Fruit fly (Drosophila melanogaster): ENCODE measurements around the gene mgl.
A peak's percentile ranks its signal among the peaks of the same experiment; 100 is the strongest.

Gene mgl

dm6 chrX:9486802-9487201 is 13.1 kb downstream of the mgl start (continued):
- TF ChIP-seq D19B (GFP tag; optimal IDR thresholded peaks at IDR 0.05) (peak; percentile 8), ato (GFP tag; IDR thresholded peaks at IDR 0.05; ENCODE audit: partially characterized antibody) (no peak), otp (GFP tag; IDR thresholded peaks at IDR 0.05) (peak; percentile 74; the same call in 2 of the 3 replicates), cato (GFP tag; optimal IDR thresholded peaks at IDR 0.05; ENCODE audit: borderline replicate concordance) (peak; percentile 21), CG9437 (GFP tag; optimal IDR thresholded peaks at IDR 0.05) (peak; percentile 50), stc (GFP tag; IDR thresholded peaks at IDR 0.05) (peak; percentile 71), Scr (GFP tag; IDR thresholded peaks at IDR 0.05; ENCODE audit: partially characterized antibody) (no peak), dimm (GFP tag; IDR thresholded peaks at IDR 0.05) (peak; percentile 55; the same call in 1 of the 2 replicates), CG14965 (GFP tag; optimal IDR thresholded peaks at IDR 0.05; ENCODE audit: borderline replicate concordance) (peak; percentile 39), CG33557 (GFP tag; optimal IDR thresholded peaks at IDR 0.05) (peak; percentile 79), hkb (optimal IDR thresholded peaks at IDR 0.05) (no peak), hkb (GFP tag; IDR thresholded peaks at IDR 0.05) (peak; percentile 83), jing (GFP tag; optimal IDR thresholded peaks at IDR 0.05) (peak; percentile 45), CG10209 (GFP tag; optimal IDR thresholded peaks at IDR 0.05) (peak; percentile 68), twi (tag; optimal IDR thresholded peaks at IDR 0.05) (peak; percentile 33), sna (GFP tag; IDR thresholded peaks at IDR 0.05; ENCODE audit: partially characterized antibody) (no peak), CHES-1-like (GFP tag; optimal IDR thresholded peaks at IDR 0.05) (peak; percentile 43), CG17385 (GFP tag; optimal IDR thresholded peaks at IDR 0.05) (peak; percentile 60), chif (GFP tag; optimal IDR thresholded peaks at IDR 0.05) (peak; percentile 83 to 90), gfzf (GFP tag; optimal IDR thresholded peaks at IDR 0.05) (no peak), CG7271 (tag; optimal IDR thresholded peaks at IDR 0.05) (no peak), CG8359 (GFP tag; optimal IDR thresholded peaks at IDR 0.05; ENCODE audit: borderline replicate concordance) (peak; percentile 49), CG5245 (GFP tag; optimal IDR thresholded peaks at IDR 0.05) (peak; percentile 75), CG9215 (GFP tag; IDR thresholded peaks at IDR 0.05) (peak; percentile 44; the same call in 1 of the 2 replicates), Rx (GFP tag; IDR thresholded peaks at IDR 0.05) (peak; percentile 63), btn (GFP tag; optimal IDR thresholded peaks at IDR 0.05) (peak; percentile 67), Xrp1 (GFP tag; IDR thresholded peaks at IDR 0.05) (peak; percentile 89), Kr (GFP tag; optimal IDR thresholded peaks at IDR 0.05) (peak; percentile 12), pros (GFP tag; optimal IDR thresholded peaks at IDR 0.05) (no peak), Deaf1 (tag; optimal IDR thresholded peaks at IDR 0.05) (no peak), crp (GFP tag; optimal IDR thresholded peaks at IDR 0.05) (peak in 1 of 2 experiments; percentile 8), ERR (GFP tag; optimal IDR thresholded peaks at IDR 0.05) (peak; percentile 29), CG17186 (GFP tag; optimal IDR thresholded peaks at IDR 0.05) (peak; percentile 39), CG6683 (GFP tag; optimal IDR thresholded peaks at IDR 0.05) (peak; percentile 22), fd64A (GFP tag; optimal IDR thresholded peaks at IDR 0.05) (peak; percentile 56), pzg (GFP tag; optimal IDR thresholded peaks at IDR 0.05) (no peak), GATAe (GFP tag; conservative IDR thresholded peaks at IDR 0.05) (no peak), gem (tag; optimal IDR thresholded peaks at IDR 0.05) (peak; percentile 86), Awh (GFP tag; IDR thresholded peaks at IDR 0.05) (peak; percentile 77), CG5953 (GFP tag; IDR thresholded peaks at IDR 0.05) (peak; percentile 57), Mrtf (GFP tag; IDR thresholded peaks at IDR 0.05) (peak; percentile 74), Poxn (GFP tag; IDR thresholded peaks at IDR 0.05) (no peak), MTF-1 (GFP tag; optimal IDR thresholded peaks at IDR 0.05; ENCODE audit: borderline replicate concordance) (peak; percentile 70), Dek (tag; optimal IDR thresholded peaks at IDR 0.05) (peak; percentile 12), Mes4 (GFP tag; optimal IDR thresholded peaks at IDR 0.05) (peak; percentile 64), CG15073 (GFP tag; optimal IDR thresholded peaks at IDR 0.05) (no peak), HHEX (GFP tag; optimal IDR thresholded peaks at IDR 0.05) (peak; percentile 65), Nf-YC (tag; optimal IDR thresholded peaks at IDR 0.05) (no peak), CG32767 (GFP tag; IDR thresholded peaks at IDR 0.05) (peak; percentile 69), CG13287 (GFP tag; IDR thresholded peaks at IDR 0.05; ENCODE audit: partially characterized antibody) (no peak)

Data from whole organism, embryonic.